Fruit fly (Drosophila melanogaster): ENCODE data around the gene nis.

nis gene

DNA sequence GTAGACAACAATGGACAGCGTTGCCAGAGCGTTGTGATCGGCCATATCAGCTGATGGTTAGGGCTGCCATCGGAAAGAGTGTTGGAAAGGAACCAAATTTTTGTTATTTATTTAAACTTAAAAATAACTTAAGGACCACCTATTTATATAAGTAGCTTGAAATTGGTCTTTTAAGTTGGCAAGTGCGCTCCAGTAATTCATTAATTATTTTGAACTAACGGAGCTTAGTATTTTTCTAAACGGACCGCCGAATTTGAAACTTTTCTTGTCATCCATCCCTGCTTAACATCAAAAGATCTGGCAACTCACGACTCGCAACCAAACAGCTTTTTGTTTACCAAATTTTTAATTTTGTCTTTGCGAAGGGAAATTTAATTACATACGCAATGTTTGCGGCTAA, 24.2 kb upstream of the nis start, which contains the start of the genes Rab3GAP1 and CG14352 (continued):
- peak; percentile 70 for TF ChIP-seq CG3065 (GFP tag; optimal IDR thresholded peaks at IDR 0.05)
- no peak for TF ChIP-seq HLH4C (GFP tag; IDR thresholded peaks at IDR 0.05; ENCODE audit: partially characterized antibody)
- peak; percentile 78 for TF ChIP-seq CG8765 (GFP tag; IDR thresholded peaks at IDR 0.05)
- TF ChIP-seq CG13894 (tag; optimal IDR thresholded peaks at IDR 0.05) = peak; percentile 73
- peak; percentile 91 for TF ChIP-seq CG17361 (GFP tag; IDR thresholded peaks at IDR 0.05)
- peak; percentile 98 for TF ChIP-seq stwl (tag; optimal IDR thresholded peaks at IDR 0.05)
- peak; percentile 69 for TF ChIP-seq Dek (tag; optimal IDR thresholded peaks at IDR 0.05)
- peak; percentile 68 for TF ChIP-seq CG4730 (GFP tag; IDR thresholded peaks at IDR 0.05)
- no peak for TF ChIP-seq zf30C (GFP tag; optimal IDR thresholded peaks at IDR 0.05)
- peak; percentile 83 for TF ChIP-seq CG9727 (GFP tag; optimal IDR thresholded peaks at IDR 0.05)
- TF ChIP-seq Dbx (GFP tag; IDR thresholded peaks at IDR 0.05) = peak; percentile 86
- peak; percentile 93 for TF ChIP-seq Xbp1 (GFP tag; optimal IDR thresholded peaks at IDR 0.05)
- peak; percentile 89 for TF ChIP-seq NfI (GFP tag; optimal IDR thresholded peaks at IDR 0.05)
- TF ChIP-seq lab (GFP tag; optimal IDR thresholded peaks at IDR 0.05) = peak; percentile 89
- TF ChIP-seq peb (GFP tag; IDR thresholded peaks at IDR 0.05) = peak; percentile 47; the same call in 1 of the 2 replicates
- peak; percentile 28 for TF ChIP-seq CG6765 (GFP tag; optimal IDR thresholded peaks at IDR 0.05)
- peak; percentile 68 for TF ChIP-seq Rx (GFP tag; IDR thresholded peaks at IDR 0.05)
- TF ChIP-seq dm (GFP tag; optimal IDR thresholded peaks at IDR 0.05) = peak; percentile 63
- TF ChIP-seq ci (GFP tag; IDR thresholded peaks at IDR 0.05) = peak; percentile 75
- peak; percentile 61; the same call in 1 of the 3 replicates for TF ChIP-seq ase (GFP tag; IDR thresholded peaks at IDR 0.05)
- peak; percentile 67 for TF ChIP-seq cwo (GFP tag; optimal IDR thresholded peaks at IDR 0.05)
- peak; percentile 79 for TF ChIP-seq CG8924 (tag; optimal IDR thresholded peaks at IDR 0.05)
- peak; percentile 87 for TF ChIP-seq CG4424 (GFP tag; optimal IDR thresholded peaks at IDR 0.05)
- peak; percentile 3 for TF ChIP-seq CrebB (tag; optimal IDR thresholded peaks at IDR 0.05)
- TF ChIP-seq nmo (GFP tag; optimal IDR thresholded peaks at IDR 0.05) = peak; percentile 94
- TF ChIP-seq H2.0 (GFP tag; IDR thresholded peaks at IDR 0.05) = peak; percentile 76
- TF ChIP-seq Hmx (GFP tag; optimal IDR thresholded peaks at IDR 0.05) = peak; percentile 68
- peak; percentile 46 for TF ChIP-seq onecut (GFP tag; IDR thresholded peaks at IDR 0.05)
- TF ChIP-seq CG16815 (GFP tag; optimal IDR thresholded peaks at IDR 0.05) = peak; percentile 86
- peak; percentile 79 for TF ChIP-seq Bdp1 (GFP tag; optimal IDR thresholded peaks at IDR 0.05)
- peak; percentile 87 for TF ChIP-seq ems (GFP tag; optimal IDR thresholded peaks at IDR 0.05)
- TF ChIP-seq Dp (GFP tag; optimal IDR thresholded peaks at IDR 0.05) = peak; percentile 58
- peak; percentile 52; the same call in 1 of the 3 replicates for TF ChIP-seq H15 (GFP tag; IDR thresholded peaks at IDR 0.05)
- TF ChIP-seq CG9797 (GFP tag; optimal IDR thresholded peaks at IDR 0.05) = peak; percentile 46
- no peak for TF ChIP-seq chinmo (GFP tag; IDR thresholded peaks at IDR 0.05; ENCODE audit: partially characterized antibody)
- TF ChIP-seq CG14710 (tag; optimal IDR thresholded peaks at IDR 0.05) = peak; percentile 92
- TF ChIP-seq CG12769 (tag; optimal IDR thresholded peaks at IDR 0.05) = no peak
- TF ChIP-seq disco-r (GFP tag; optimal IDR thresholded peaks at IDR 0.05) = peak; percentile 76
- peak; percentile 38 for TF ChIP-seq Neu2 (GFP tag; optimal IDR thresholded peaks at IDR 0.05; ENCODE audit: borderline replicate concordance)
- 0 out of 2 replicates have a peak, but pooled peaks have one; percentile 39 for TF ChIP-seq dati (GFP tag; IDR thresholded peaks at IDR 0.05)
- peak; percentile 19; the same call in 1 of the 2 replicates for TF ChIP-seq Bgb (GFP tag; IDR thresholded peaks at IDR 0.05; ENCODE audit: partially characterized antibody)
- peak; percentile 45 for TF ChIP-seq schlank (tag; optimal IDR thresholded peaks at IDR 0.05)
- peak; percentile 87 for TF ChIP-seq HmgZ (tag; optimal IDR thresholded peaks at IDR 0.05)
- TF ChIP-seq lmd (GFP tag; IDR thresholded peaks at IDR 0.05) = peak; percentile 87
- no peak for TF ChIP-seq Adf1 (GFP tag; IDR thresholded peaks at IDR 0.05)
- peak; percentile 90 for TF ChIP-seq Mad (GFP tag; optimal IDR thresholded peaks at IDR 0.05)
- TF ChIP-seq CG13296 (GFP tag; optimal IDR thresholded peaks at IDR 0.05) = peak; percentile 77
- peak; percentile 80 for TF ChIP-seq nerfin-1 (tag; optimal IDR thresholded peaks at IDR 0.05)
- no peak for TF ChIP-seq bigmax (GFP tag; optimal IDR thresholded peaks at IDR 0.05)
- peak; percentile 88 for TF ChIP-seq CG4617 (GFP tag; optimal IDR thresholded peaks at IDR 0.05; ENCODE audit: borderline replicate concordance)
